Worm (Caenorhabditis elegans): ENCODE results near the gene C03H5.7.

DNA sequence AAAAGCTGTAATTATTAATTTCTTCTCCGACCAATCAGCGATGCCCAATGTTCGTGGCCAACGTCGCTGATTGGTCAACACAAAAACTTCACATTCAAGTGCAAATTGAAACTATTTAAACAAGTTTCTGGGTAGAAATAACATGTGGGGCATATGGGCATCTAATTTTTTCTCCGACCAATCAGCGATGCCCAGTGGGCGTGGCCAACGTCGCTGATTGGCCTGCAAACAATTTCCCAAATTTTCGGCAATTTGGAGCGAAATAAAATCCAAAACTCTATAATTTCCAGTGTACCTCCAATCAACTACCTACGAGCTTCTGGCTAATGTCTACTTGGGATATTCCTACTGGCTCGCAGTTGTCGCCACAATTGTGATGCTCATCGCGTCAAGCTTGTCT, 38.8 kb upstream of the C03H5.7 start:
- TF ChIP-seq unc-62 (GFP tag; optimal IDR thresholded peaks at IDR 0.05) (no peak), ama-1 (optimal IDR thresholded peaks at IDR 0.05) (no peak), nhr-25 (tag; optimal IDR thresholded peaks at IDR 0.05) (no peak)
